Worm (Caenorhabditis elegans): Measurements from ENCODE around the gene R05C11.2.

DNA sequence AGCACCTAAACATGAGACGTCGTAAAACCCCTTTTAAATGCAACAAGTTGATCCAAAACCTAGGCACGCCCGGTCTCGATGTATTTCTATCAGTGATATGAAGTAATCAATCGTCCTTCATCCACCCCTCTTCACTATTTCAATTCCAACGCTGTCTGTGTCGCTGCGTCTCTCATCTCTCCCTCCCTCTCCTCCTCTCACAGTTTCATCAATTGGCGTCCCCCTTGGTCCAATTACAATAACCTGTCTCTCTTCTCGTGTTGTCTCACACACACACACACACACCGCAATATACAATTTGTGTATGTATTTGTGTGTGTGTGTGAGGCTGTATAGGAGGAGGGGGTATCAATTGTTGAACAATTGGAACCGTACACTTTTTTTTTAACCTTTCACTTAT lies 24.2 kb upstream of the R05C11.2 start:
- TF ChIP-seq tab-1 (GFP tag; IDR thresholded peaks at IDR 0.05) (no peak), ztf-23 (GFP tag; IDR thresholded peaks at IDR 0.05) (no peak), flt-1 (GFP tag; IDR thresholded peaks at IDR 0.05) (0 out of 2 replicates have a peak, but pooled peaks have one; percentile 32), klf-2 (GFP tag; conservative IDR thresholded peaks at IDR 0.05) (no peak), T22C8.4 (GFP tag; IDR thresholded peaks at IDR 0.05) (no peak)

Measured in whole organism, midembryonic.